Worm (Caenorhabditis elegans): ENCODE results near the gene cdr-4.

cdr-4 gene

DNA sequence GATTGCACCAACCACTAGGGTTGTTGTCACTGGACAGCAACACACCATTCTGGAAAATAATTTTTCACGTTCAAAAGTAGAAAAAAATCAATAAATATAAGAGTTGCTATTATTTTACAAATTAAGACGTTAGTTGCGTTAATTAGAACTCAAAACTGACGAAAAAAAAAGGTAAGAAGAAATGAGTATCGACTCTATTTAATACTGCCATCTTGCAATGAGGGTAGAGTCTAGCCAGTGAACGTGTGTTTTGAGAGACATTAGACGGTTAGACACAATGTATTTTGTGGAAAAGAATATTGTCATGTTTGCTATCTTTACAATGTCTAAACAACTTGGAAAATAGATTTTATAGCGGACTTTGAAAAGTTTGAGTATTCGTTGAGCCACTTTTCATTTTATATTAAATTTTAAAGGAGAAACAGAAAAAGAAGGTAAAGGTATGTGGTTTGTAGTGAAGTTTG is 5.3 kb upstream of the cdr-4 start, which contains the start of gene cdr-6:
Gene cdr-6, minus strand, starts transcription at position 51 of the 464 bp plus-strand sequence.
- TF ChIP-seq pha-4 (tag; optimal IDR thresholded peaks at IDR 0.05) (peak; percentile 61), sea-2 (GFP tag; optimal IDR thresholded peaks at IDR 0.05) (no peak), ceh-28 (tag; optimal IDR thresholded peaks at IDR 0.05) (peak; percentile 28), unc-62 (GFP tag; optimal IDR thresholded peaks at IDR 0.05) (no peak), pqm-1 (tag; optimal IDR thresholded peaks at IDR 0.05) (peak; percentile 63), elt-2 (tag; optimal IDR thresholded peaks at IDR 0.05) (peak; percentile 46), nhr-23 (tag; optimal IDR thresholded peaks at IDR 0.05) (peak; percentile 9)

ce11 chrV:12412321-12412720 is 3.9 kb upstream of the cdr-4 start:
- TF ChIP-seq skn-1 (tag; optimal IDR thresholded peaks at IDR 0.05) (no peak), nhr-43 (tag; optimal IDR thresholded peaks at IDR 0.05; ENCODE audit: poor library complexity, severe bottlenecking) (no peak), nfya-1 (tag; optimal IDR thresholded peaks at IDR 0.05; ENCODE audit: insufficient read depth) (no peak), daf-12 (tag; optimal IDR thresholded peaks at IDR 0.05) (no peak), mml-1 (tag; optimal IDR thresholded peaks at IDR 0.05) (no peak), nhr-11 (tag; optimal IDR thresholded peaks at IDR 0.05) (no peak), mdl-1 (tag; optimal IDR thresholded peaks at IDR 0.05) (no peak), fkh-10 (GFP tag; optimal IDR thresholded peaks at IDR 0.05) (no peak), R02D3.7 (tag; optimal IDR thresholded peaks at IDR 0.05) (no peak), lsy-12 (tag; optimal IDR thresholded peaks at IDR 0.05) (no peak), elt-1 (tag; optimal IDR thresholded peaks at IDR 0.05) (no peak), nhr-12 (tag; optimal IDR thresholded peaks at IDR 0.05) (no peak), fkh-2 (tag; optimal IDR thresholded peaks at IDR 0.05) (no peak), nhr-23 (tag; optimal IDR thresholded peaks at IDR 0.05) (no peak), eor-1 (tag; optimal IDR thresholded peaks at IDR 0.05) (no peak)

DNA sequence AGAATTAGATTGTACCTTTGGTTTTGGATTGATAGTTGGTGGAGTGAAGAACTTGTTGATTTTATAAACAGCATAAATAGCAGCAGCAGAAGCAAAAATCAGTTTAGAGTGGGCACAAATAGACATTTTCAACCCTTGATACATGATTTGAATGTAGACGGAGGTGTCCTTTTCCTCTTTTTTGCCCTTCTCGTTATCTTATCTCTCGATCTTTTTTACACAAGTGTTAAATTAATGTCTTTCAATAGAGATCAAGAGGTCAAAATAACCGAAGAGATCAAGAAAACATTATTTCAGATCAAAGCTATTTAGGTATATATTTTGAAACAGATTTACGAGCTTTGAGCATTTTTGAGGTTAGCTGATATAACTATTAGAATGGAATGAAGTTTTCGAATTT is 3.5 kb upstream of the cdr-4 start, which contains the start of gene cdr-7:
Gene cdr-7, minus strand, starts transcription at position 205 of the 400 bp plus-strand sequence.
- peak; percentile 41 for TF ChIP-seq nhr-25 (tag; optimal IDR thresholded peaks at IDR 0.05)
- no peak for TF ChIP-seq ceh-82 (tag; optimal IDR thresholded peaks at IDR 0.05)
- TF ChIP-seq fkh-10 (GFP tag; optimal IDR thresholded peaks at IDR 0.05), result no peak
- TF ChIP-seq elt-3 (tag; optimal IDR thresholded peaks at IDR 0.05), result peak in 1 of 3 experiments; percentile 45
- TF ChIP-seq hmg-11 (tag; optimal IDR thresholded peaks at IDR 0.05), result no peak
- TF ChIP-seq elt-1 (tag; optimal IDR thresholded peaks at IDR 0.05), result peak; percentile 89
- TF ChIP-seq ztf-11 (tag; optimal IDR thresholded peaks at IDR 0.05), result no peak
- no peak for TF ChIP-seq R02D3.7 (tag; optimal IDR thresholded peaks at IDR 0.05)
- TF ChIP-seq lsy-12 (tag; optimal IDR thresholded peaks at IDR 0.05), result no peak
- no peak for TF ChIP-seq nhr-237 (tag; optimal IDR thresholded peaks at IDR 0.05)
- TF ChIP-seq ama-1 (optimal IDR thresholded peaks at IDR 0.05), result no peak
- no peak for TF ChIP-seq lin-39 (tag; optimal IDR thresholded peaks at IDR 0.05)

DNA sequence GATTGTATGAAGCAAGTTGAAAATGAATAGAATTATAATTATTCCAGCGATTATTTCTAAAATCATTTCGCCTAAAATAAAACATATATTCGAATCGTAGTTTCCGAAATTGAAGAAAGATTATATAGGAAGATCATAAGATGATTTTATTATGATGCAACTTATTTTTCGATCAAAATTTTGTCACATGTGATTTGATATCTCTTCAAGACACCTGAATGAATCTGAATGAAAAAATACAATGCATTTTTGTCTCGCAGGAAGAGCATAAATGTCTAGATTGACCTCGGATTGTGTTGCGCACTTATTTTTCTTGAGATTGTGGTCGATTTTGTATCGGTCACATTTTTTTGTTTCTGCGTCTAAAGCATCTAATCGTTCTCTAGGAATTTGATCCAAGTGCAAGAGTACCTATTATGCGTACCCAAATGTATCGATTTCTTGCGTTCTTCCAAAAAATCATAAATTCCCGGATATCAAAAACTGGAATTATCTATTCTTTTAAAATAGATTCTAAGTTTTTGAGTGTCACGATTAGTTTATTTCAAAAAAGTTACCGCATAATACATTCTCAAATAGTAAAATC is 2.1 kb upstream of the cdr-4 start, which contains the start of gene hrg-2:
Gene hrg-2, minus strand, starts transcription at position 98 of the 586 bp plus-strand sequence.
- no peak for TF ChIP-seq nhr-28 (tag; optimal IDR thresholded peaks at IDR 0.05)
- TF ChIP-seq egl-27 (tag; optimal IDR thresholded peaks at IDR 0.05), result no peak

DNA sequence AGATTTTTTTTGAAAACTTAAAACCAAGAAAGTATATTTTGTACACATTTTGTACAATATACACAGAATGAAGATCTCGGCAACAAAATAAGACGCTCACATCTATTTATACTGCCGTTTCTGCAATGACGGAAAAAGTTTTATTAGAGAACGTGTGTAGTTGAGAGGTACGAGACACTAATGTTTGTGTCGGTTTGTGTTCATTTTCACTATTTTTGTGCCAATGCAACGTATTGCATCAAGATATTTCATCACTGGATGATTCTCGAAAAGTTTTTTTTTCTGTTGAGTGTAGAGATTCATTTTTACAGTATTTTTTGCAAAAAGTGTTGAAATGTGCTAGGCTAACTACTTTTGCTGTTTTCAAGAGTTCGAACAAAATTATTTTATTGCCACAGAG is 571 bp upstream of the cdr-4 start:
- no peak for TF ChIP-seq ama-1 (optimal IDR thresholded peaks at IDR 0.05)
- peak; percentile 1 for TF ChIP-seq pqm-1 (tag; optimal IDR thresholded peaks at IDR 0.05)
- TF ChIP-seq nhr-12 (tag; optimal IDR thresholded peaks at IDR 0.05), result no peak
- peak; percentile 0 for TF ChIP-seq nfya-1 (tag; optimal IDR thresholded peaks at IDR 0.05; ENCODE audit: insufficient read depth)
- TF ChIP-seq elt-2 (tag; optimal IDR thresholded peaks at IDR 0.05), result peak; percentile 6
- peak; percentile 62 for TF ChIP-seq pha-4 (tag; optimal IDR thresholded peaks at IDR 0.05)
- TF ChIP-seq ztf-11 (tag; optimal IDR thresholded peaks at IDR 0.05), result no peak

- no peak for TF ChIP-seq ama-1 (optimal IDR thresholded peaks at IDR 0.05)
- TF ChIP-seq unc-39 (tag; optimal IDR thresholded peaks at IDR 0.05), result no peak
Observed at ce11 chrV:12406514-12406913, 1.9 kb downstream of the cdr-4 start.

Measured in whole organism, L3 larva.